Worm (Caenorhabditis elegans) whole organism, L3 larva: ENCODE results near the gene srw-51.

ENCODE experiments used
- ZK546.5 ChIP-seq: sonication (generic microtip); optimal IDR thresholded peaks from 2 replicates; lab custom pipeline; 2017; ENCODE audit warnings: missing biosample characterization, missing genetic modification characterization
- aly-2 ChIP-seq: fragments of 150-350 bp; optimal IDR thresholded peaks from 2 replicates; lab custom pipeline; 2014; ENCODE audit warnings: missing biosample characterization, missing genetic modification characterization
- ama-1 ChIP-seq: fragments of 150-350 bp; optimal IDR thresholded peaks from 2 replicates; lab custom pipeline; 2018
- ceh-28 ChIP-seq: fragments of 150-350 bp; optimal IDR thresholded peaks from 2 replicates; lab custom pipeline; 2014; ENCODE audit warnings: missing biosample characterization, missing genetic modification reagents, missing genetic modification characterization
- egl-27 ChIP-seq: sonication (generic microtip); optimal IDR thresholded peaks from 4 replicates; lab custom pipeline; 2017; ENCODE audit warnings: missing biosample characterization, missing genetic modification reagents, missing genetic modification characterization
- egl-5 ChIP-seq: fragments of 150-350 bp; optimal IDR thresholded peaks from 2 replicates; lab custom pipeline; 2017; ENCODE audit warnings: missing biosample characterization, missing genetic modification reagents, missing genetic modification characterization, inconsistent platforms
- elt-1 ChIP-seq: fragments of 150-350 bp; optimal IDR thresholded peaks from 2 replicates; lab custom pipeline; 2014; ENCODE audit warnings: missing biosample characterization, missing genetic modification characterization
- elt-2 ChIP-seq: sonication (generic microtip); optimal IDR thresholded peaks from 2 replicates; lab custom pipeline; 2016; ENCODE audit warnings: missing genetic modification reagents, mild to moderate bottlenecking, missing genetic modification characterization, missing compliant biosample characterization
- eor-1 ChIP-seq, 2 experiments: fragments of 150-350 bp; optimal IDR thresholded peaks; 2 replicates each; lab custom pipeline; 2014 to 2018; ENCODE audit warnings: missing biosample characterization in 2 of 2, missing genetic modification characterization in 2 of 2
- fos-1 ChIP-seq: fragments of 150-350 bp; optimal IDR thresholded peaks from 2 replicates; lab custom pipeline; 2014; ENCODE audit warnings: missing biosample characterization, missing genetic modification characterization
- hmg-11 ChIP-seq: sonication (generic microtip); optimal IDR thresholded peaks from 2 replicates; lab custom pipeline; 2016; ENCODE audit warnings: missing genetic modification characterization, missing compliant biosample characterization
- jun-1 ChIP-seq: fragments of 150-350 bp; optimal IDR thresholded peaks from 2 replicates; lab custom pipeline; 2014; ENCODE audit warnings: missing biosample characterization, missing genetic modification reagents, missing genetic modification characterization
- lin-15B ChIP-seq: fragments of 150-350 bp; optimal IDR thresholded peaks from 2 replicates; lab custom pipeline; 2014; ENCODE audit warnings: missing biosample characterization, missing genetic modification characterization
- lin-39 ChIP-seq: fragments of 150-350 bp; optimal IDR thresholded peaks from 2 replicates; lab custom pipeline; 2018; ENCODE audit warnings: missing biosample characterization, missing genetic modification reagents, missing genetic modification characterization
- lsy-12 ChIP-seq: sonication (generic microtip); optimal IDR thresholded peaks from 2 replicates; lab custom pipeline; 2016; ENCODE audit warnings: mild to moderate bottlenecking, missing genetic modification characterization, missing compliant biosample characterization
- mdl-1 ChIP-seq: fragments of 150-350 bp; optimal IDR thresholded peaks from 2 replicates; lab custom pipeline; 2014; ENCODE audit warnings: missing biosample characterization, missing genetic modification characterization
- mml-1 ChIP-seq: fragments of 150-350 bp; sonication (generic microtip); optimal IDR thresholded peaks from 3 replicates; lab custom pipeline; 2014; ENCODE audit warnings: missing biosample characterization, missing genetic modification characterization
- nfya-1 ChIP-seq: sonication (generic microtip); optimal IDR thresholded peaks from 2 replicates; lab custom pipeline; 2017; ENCODE audit warnings: missing genetic modification characterization, mild to moderate bottlenecking, missing compliant biosample characterization, antibody characterized with exemption, moderate library complexity; ENCODE audit not compliant: insufficient read depth
- nhr-12 ChIP-seq: fragments of 150-350 bp; optimal IDR thresholded peaks from 2 replicates; lab custom pipeline; 2014; ENCODE audit warnings: missing biosample characterization, missing genetic modification characterization
- nhr-23 ChIP-seq: fragments of 150-350 bp; optimal IDR thresholded peaks from 2 replicates; lab custom pipeline; 2014; ENCODE audit warnings: missing biosample characterization, missing genetic modification reagents, missing genetic modification characterization
- nhr-237 ChIP-seq: fragments of 150-350 bp; optimal IDR thresholded peaks from 2 replicates; lab custom pipeline; 2014; ENCODE audit warnings: missing biosample characterization, missing genetic modification characterization
- nhr-25 ChIP-seq: sonication (generic microtip); optimal IDR thresholded peaks from 2 replicates; lab custom pipeline; 2017; ENCODE audit warnings: missing biosample characterization, missing genetic modification characterization
- nhr-28 ChIP-seq: fragments of 150-350 bp; optimal IDR thresholded peaks from 2 replicates; lab custom pipeline; 2014; ENCODE audit warnings: missing biosample characterization, missing genetic modification characterization
- nhr-43 ChIP-seq: sonication (generic microtip); optimal IDR thresholded peaks from 2 replicates; lab custom pipeline; 2016; ENCODE audit warnings: mild to moderate bottlenecking, missing genetic modification characterization, missing compliant biosample characterization; ENCODE audit not compliant: poor library complexity, severe bottlenecking
- nhr-67 ChIP-seq: fragments of 150-350 bp; optimal IDR thresholded peaks from 2 replicates; lab custom pipeline; 2014; ENCODE audit warnings: missing biosample characterization, missing genetic modification characterization
- nhr-77 ChIP-seq: fragments of 150-350 bp; optimal IDR thresholded peaks from 2 replicates; lab custom pipeline; 2014; ENCODE audit warnings: missing biosample characterization, missing genetic modification characterization
- pha-4 ChIP-seq: fragments of 150-350 bp; optimal IDR thresholded peaks from 2 replicates; lab custom pipeline; 2014; ENCODE audit warnings: missing biosample characterization, missing genetic modification reagents, missing genetic modification characterization
- pqm-1 ChIP-seq: fragments of 150-350 bp; optimal IDR thresholded peaks from 2 replicates; lab custom pipeline; 2017; ENCODE audit warnings: missing biosample characterization, missing genetic modification characterization, inconsistent platforms
- sea-2 ChIP-seq: fragments of 150-350 bp; sonication (generic microtip); optimal IDR thresholded peaks from 4 replicates; lab custom pipeline; 2014; ENCODE audit warnings: missing biosample characterization, missing genetic modification reagents, missing genetic modification characterization
- snpc-4 ChIP-seq: fragments of 150-350 bp; optimal IDR thresholded peaks from 2 replicates; lab custom pipeline; 2014; ENCODE audit warnings: missing biosample characterization, missing genetic modification characterization
- tbx-2 ChIP-seq: sonication (generic microtip); optimal IDR thresholded peaks from 2 replicates; lab custom pipeline; 2016; ENCODE audit warnings: mild to moderate bottlenecking, missing genetic modification characterization, missing compliant biosample characterization
- unc-39 ChIP-seq: sonication (generic microtip); optimal IDR thresholded peaks from 4 replicates; lab custom pipeline; 2017; ENCODE audit warnings: missing biosample characterization, missing genetic modification characterization
- zag-1 ChIP-seq: fragments of 150-350 bp; optimal IDR thresholded peaks from 2 replicates; lab custom pipeline; 2014; ENCODE audit warnings: missing biosample characterization, missing genetic modification characterization
- ztf-11 ChIP-seq: fragments of 150-350 bp; optimal IDR thresholded peaks from 2 replicates; lab custom pipeline; 2014; ENCODE audit warnings: missing biosample characterization, missing genetic modification characterization

The srw-51 gene

ce11 chrV:17170822-17171221, at the start of gene srw-51:
Gene srw-51, minus strand, starts transcription at chrV:17170922.
- TF ChIP-seq nhr-12 (no peak), nfya-1 (tag; lab: Kevin White, UChicago) (no peak), lsy-12 (tag; lab: Kevin White, UChicago) (no peak), nhr-25 (tag; lab: Kevin White, UChicago) (no peak), nhr-237 (tag; lab: Kevin White, UChicago) (no peak), elt-2 (no peak), unc-39 (no peak), nhr-67 (tag; lab: Kevin White, UChicago) (no peak), egl-5 (tag; lab: Kevin White, UChicago) (no peak), eor-1 (tag; optimal IDR thresholded peaks at IDR 0.05; lab: Kevin White, UChicago) (no peak)

- TF ChIP-seq mml-1 (no peak), lsy-12 (tag; lab: Kevin White, UChicago) (no peak), aly-2 (tag; lab: Kevin White, UChicago) (no peak), elt-2 (no peak), egl-5 (tag; lab: Kevin White, UChicago) (no peak), hmg-11 (tag; lab: Kevin White, UChicago) (no peak), ZK546.5 (tag; lab: Kevin White, UChicago) (no peak), pqm-1 (no peak)
Observed at ce11 chrV:17220345-17220744, 49.6 kb upstream of the srw-51 start, which contains the start of gene srh-109. Gene srh-109, minus strand, starts transcription at chrV:17220445.

- TF ChIP-seq ztf-11 (tag; lab: Kevin White, UChicago) (no peak), jun-1 (tag; lab: Kevin White, UChicago) (no peak), nhr-67 (tag; lab: Kevin White, UChicago) (no peak), ceh-28 (no peak), unc-39 (no peak), tbx-2 (tag; lab: Kevin White, UChicago) (no peak), nhr-77 (tag; lab: Kevin White, UChicago) (no peak), eor-1 (tag; optimal IDR thresholded peaks at IDR 0.05; lab: Kevin White, UChicago) (no peak), lsy-12 (tag; lab: Kevin White, UChicago) (no peak), pha-4 (tag; lab: Kevin White, UChicago) (no peak), nhr-23 (tag; lab: Kevin White, UChicago) (no peak), elt-1 (no peak), sea-2 (GFP tag; lab: Kevin White, UChicago) (no peak), lin-15B (tag; lab: Kevin White, UChicago) (no peak), egl-27 (tag; lab: Kevin White, UChicago) (no peak), nhr-43 (tag; lab: Kevin White, UChicago) (no peak), mdl-1 (tag; lab: Kevin White, UChicago) (no peak), fos-1 (no peak), nhr-12 (no peak), egl-5 (tag; lab: Kevin White, UChicago) (no peak)
Observed at ce11 chrV:17217690-17218089, 47.0 kb upstream of the srw-51 start, which contains the start of gene srbc-62. Gene srbc-62, plus strand, starts transcription at chrV:17217990.

ce11 chrV:17215602-17216001, 44.9 kb upstream of the srw-51 start:
- TF ChIP-seq pha-4 (tag; lab: Kevin White, UChicago) = no peak
- no peak for TF ChIP-seq jun-1 (tag; lab: Kevin White, UChicago)
- no peak for TF ChIP-seq ztf-11 (tag; lab: Kevin White, UChicago)

- no peak for TF ChIP-seq jun-1 (tag; lab: Kevin White, UChicago)
- no peak for TF ChIP-seq tbx-2 (tag; lab: Kevin White, UChicago)
Observed at ce11 chrV:17212743-17213142, 42.0 kb upstream of the srw-51 start, which contains the start of gene srh-113. Gene srh-113, plus strand, starts transcription at chrV:17213043.

DNA sequence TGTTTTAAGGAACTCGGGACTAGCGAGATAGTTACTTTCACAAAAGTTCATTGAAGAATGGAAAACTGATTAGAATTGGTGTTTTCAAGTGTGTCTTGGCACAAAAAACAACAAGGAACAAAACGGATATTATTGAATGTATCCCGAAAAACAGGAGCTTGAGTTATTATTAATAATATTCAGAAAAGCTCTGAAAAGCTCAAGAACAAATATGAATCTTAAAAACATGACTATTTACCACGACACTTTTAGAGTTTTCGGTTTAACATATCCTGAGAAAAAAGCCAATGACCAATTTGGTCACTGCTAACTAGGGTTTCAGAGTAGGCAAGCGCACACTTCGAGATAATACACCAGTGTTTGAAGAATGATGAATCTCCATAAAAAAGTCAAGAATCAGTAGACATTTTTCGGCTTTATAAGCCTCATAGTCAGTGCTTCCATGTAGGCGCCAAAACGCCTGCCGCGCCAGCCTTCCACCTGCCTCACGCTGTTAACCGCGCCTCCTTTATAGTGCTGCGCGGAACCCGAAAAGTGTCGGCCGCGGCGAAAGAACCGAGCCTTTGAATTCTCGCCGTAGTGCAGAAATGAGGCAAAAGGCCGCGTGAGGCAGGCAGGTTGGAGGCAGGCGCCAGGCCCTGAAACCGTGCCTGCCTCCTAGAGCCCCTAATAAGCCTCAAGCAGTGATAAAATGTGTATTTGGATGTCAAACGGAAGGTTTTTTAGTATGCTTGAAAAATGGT, 41.4 kb upstream of the srw-51 start, which contains the start of gene srh-236:
srh-236 (minus strand) TSS at position 51 of the 743 bp plus-strand sequence.
- TF ChIP-seq nhr-28 (tag; lab: Kevin White, UChicago) = no peak
- no peak for TF ChIP-seq nhr-77 (tag; lab: Kevin White, UChicago)
- no peak for TF ChIP-seq mml-1
- no peak for TF ChIP-seq mdl-1 (tag; lab: Kevin White, UChicago)
- no peak for TF ChIP-seq ama-1 (lab: Kevin White, UChicago)
- no peak for TF ChIP-seq eor-1 (tag; optimal IDR thresholded peaks at IDR 0.05; lab: Kevin White, UChicago)
- TF ChIP-seq zag-1 (tag; lab: Kevin White, UChicago) = no peak
- TF ChIP-seq nhr-23 (tag; lab: Kevin White, UChicago) = no peak
- no peak for TF ChIP-seq pqm-1
- TF ChIP-seq unc-39 = no peak
- no peak for TF ChIP-seq ceh-28
- TF ChIP-seq nhr-67 (tag; lab: Kevin White, UChicago) = no peak
- TF ChIP-seq jun-1 (tag; lab: Kevin White, UChicago) = no peak
- no peak for TF ChIP-seq nhr-237 (tag; lab: Kevin White, UChicago)
- no peak for TF ChIP-seq nhr-12
- TF ChIP-seq lin-39 (tag; lab: Kevin White, UChicago) = no peak
- TF ChIP-seq nhr-43 (tag; lab: Kevin White, UChicago) = no peak
- no peak for TF ChIP-seq fos-1
- TF ChIP-seq snpc-4 (tag; lab: Kevin White, UChicago) = no peak
- no peak for TF ChIP-seq egl-27 (tag; lab: Kevin White, UChicago)
